Fruit fly (Drosophila melanogaster): ENCODE data around the gene cal1.

The cal1 gene

DNA sequence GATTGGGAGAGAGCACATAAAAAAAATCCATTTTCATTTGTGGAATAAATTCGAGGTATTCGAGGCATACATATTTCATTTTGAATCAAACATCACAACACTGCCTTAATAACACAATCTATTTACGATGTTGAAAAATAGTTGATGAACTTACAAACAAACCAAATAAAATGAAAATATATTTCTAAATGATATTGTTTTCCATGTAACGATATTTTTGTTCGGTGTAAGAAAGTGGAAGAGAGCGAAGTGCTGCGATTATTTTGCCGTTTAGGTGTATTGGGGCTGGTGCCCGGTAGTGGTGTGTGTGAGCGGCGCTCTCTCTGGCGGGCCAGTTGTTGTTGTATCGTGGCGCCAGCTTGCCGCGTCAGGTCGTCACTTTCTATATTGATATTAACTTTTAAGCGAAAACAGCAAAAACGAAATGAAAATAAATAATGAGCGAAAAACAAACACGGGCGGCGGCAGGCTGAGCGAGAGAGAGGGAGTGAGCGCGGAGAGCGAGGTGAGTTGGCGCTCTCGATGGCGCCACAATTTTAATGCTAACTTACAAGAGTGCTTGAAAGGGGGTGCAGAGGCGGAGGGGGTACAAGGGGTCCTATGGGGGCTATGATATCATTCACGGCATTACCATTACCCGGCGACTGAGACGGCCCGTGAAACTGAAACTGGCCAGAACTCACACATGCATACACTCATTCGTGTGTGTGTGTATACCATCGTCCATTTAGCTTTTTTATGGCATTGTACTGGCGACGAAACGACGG lies 22.9 kb upstream of the cal1 start:
- TF ChIP-seq CG9705 (GFP tag; optimal IDR thresholded peaks at IDR 0.05) (peak; percentile 77), Mio (GFP tag; optimal IDR thresholded peaks at IDR 0.05) (peak; percentile 61), dl (GFP tag; optimal IDR thresholded peaks at IDR 0.05; ENCODE audit: insufficient read depth in 1 of 2, partially characterized antibody in 2 of 2) (peak; percentile 74 to 90), h (GFP tag; optimal IDR thresholded peaks at IDR 0.05) (peak; percentile 98), br (GFP tag; optimal IDR thresholded peaks at IDR 0.05) (peak; percentile 98), Rel (GFP tag; optimal IDR thresholded peaks at IDR 0.05) (peak; percentile 92), Rel (tag; optimal IDR thresholded peaks at IDR 0.05) (peak; percentile 71), psq (GFP tag; optimal IDR thresholded peaks at IDR 0.05) (peak; percentile 95), Abd-B (GFP tag; optimal IDR thresholded peaks at IDR 0.05) (no peak), Jra (GFP tag; optimal IDR thresholded peaks at IDR 0.05) (peak; percentile 76), woc (GFP tag; optimal IDR thresholded peaks at IDR 0.05) (peak; percentile 97), ey (GFP tag; optimal IDR thresholded peaks at IDR 0.05) (peak; percentile 98), Dif (GFP tag; optimal IDR thresholded peaks at IDR 0.05; ENCODE audit: partially characterized antibody) (peak; percentile 90), sv (GFP tag; optimal IDR thresholded peaks at IDR 0.05) (peak; percentile 90), rgr (GFP tag; optimal IDR thresholded peaks at IDR 0.05) (peak; percentile 95), brk (GFP tag; optimal IDR thresholded peaks at IDR 0.05) (peak; percentile 96), CG32264 (GFP tag; optimal IDR thresholded peaks at IDR 0.05) (peak; percentile 86), dmrt93B (GFP tag; optimal IDR thresholded peaks at IDR 0.05) (peak; percentile 84), Hr78 (GFP tag; optimal IDR thresholded peaks at IDR 0.05) (no peak), foxo (GFP tag; optimal IDR thresholded peaks at IDR 0.05) (peak; percentile 89 to 97), tai (GFP tag; optimal IDR thresholded peaks at IDR 0.05) (peak; percentile 82), HLH106 (tag; optimal IDR thresholded peaks at IDR 0.05) (peak; percentile 94), Myc (optimal IDR thresholded peaks at IDR 0.05) (no peak), Dfd (GFP tag; optimal IDR thresholded peaks at IDR 0.05) (no peak), Vsx2 (GFP tag; optimal IDR thresholded peaks at IDR 0.05; ENCODE audit: partially characterized antibody) (peak; percentile 62), Hr83 (GFP tag; optimal IDR thresholded peaks at IDR 0.05; ENCODE audit: poor library complexity, severe bottlenecking) (peak; percentile 80), sage (GFP tag; optimal IDR thresholded peaks at IDR 0.05) (peak; percentile 94), GATAd (GFP tag; optimal IDR thresholded peaks at IDR 0.05) (peak; percentile 46), CrebA (GFP tag; optimal IDR thresholded peaks at IDR 0.05; ENCODE audit: borderline replicate concordance) (no peak), OdsH (GFP tag; optimal IDR thresholded peaks at IDR 0.05) (peak; percentile 97), jim (GFP tag; optimal IDR thresholded peaks at IDR 0.05) (peak; percentile 14), fru (GFP tag; optimal IDR thresholded peaks at IDR 0.05) (peak; percentile 98), lola (GFP tag; optimal IDR thresholded peaks at IDR 0.05) (no peak), usp (GFP tag; optimal IDR thresholded peaks at IDR 0.05) (no peak), Hnf4 (GFP tag; optimal IDR thresholded peaks at IDR 0.05) (peak; percentile 91), pan (optimal IDR thresholded peaks at IDR 0.05) (no peak), dsf (GFP tag; optimal IDR thresholded peaks at IDR 0.05; ENCODE audit: borderline replicate concordance) (peak; percentile 73), N (GFP tag; optimal IDR thresholded peaks at IDR 0.05) (no peak), Sp1 (GFP tag; optimal IDR thresholded peaks at IDR 0.05) (peak; percentile 95)

DNA sequence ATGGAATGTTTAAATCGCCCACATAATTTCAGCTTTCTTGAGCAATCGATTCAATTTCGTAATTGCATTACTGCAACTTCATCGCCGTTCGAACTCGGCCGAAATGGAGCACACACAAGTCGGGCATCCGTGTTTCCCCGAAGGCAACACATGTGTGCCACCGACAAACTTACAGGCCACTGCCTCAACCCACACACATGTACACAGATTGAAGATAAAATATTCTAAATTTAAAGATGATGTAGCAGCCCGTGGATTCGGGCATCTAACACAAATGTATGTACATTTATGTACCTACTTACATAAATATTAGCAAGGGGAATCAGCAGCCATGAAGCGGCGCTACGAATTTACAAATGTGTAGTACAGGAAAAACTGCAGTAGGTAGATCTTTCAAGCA lies 22.0 kb upstream of the cal1 start:
- no peak for TF ChIP-seq usp (GFP tag; optimal IDR thresholded peaks at IDR 0.05)
- TF ChIP-seq Dfd (GFP tag; optimal IDR thresholded peaks at IDR 0.05), result no peak
- TF ChIP-seq dl (GFP tag; optimal IDR thresholded peaks at IDR 0.05; ENCODE audit: insufficient read depth in 1 of 2, partially characterized antibody in 2 of 2), result no peak
- TF ChIP-seq GATAd (GFP tag; optimal IDR thresholded peaks at IDR 0.05), result no peak
- TF ChIP-seq woc (GFP tag; optimal IDR thresholded peaks at IDR 0.05), result no peak
- TF ChIP-seq Jra (GFP tag; optimal IDR thresholded peaks at IDR 0.05), result no peak
- no peak for TF ChIP-seq Hr78 (GFP tag; optimal IDR thresholded peaks at IDR 0.05)
- TF ChIP-seq HLH106 (tag; optimal IDR thresholded peaks at IDR 0.05), result no peak
- no peak for TF ChIP-seq ey (GFP tag; optimal IDR thresholded peaks at IDR 0.05)
- TF ChIP-seq lola (GFP tag; optimal IDR thresholded peaks at IDR 0.05), result no peak
- no peak for TF ChIP-seq fru (GFP tag; optimal IDR thresholded peaks at IDR 0.05)
